Fruit fly (Drosophila melanogaster): ENCODE measurements around the gene CG2116.
A peak's percentile ranks its signal among the peaks of the same experiment; 100 is the strongest.

CG2116 gene

dm6 chrX:8087113-8087512 is 42.5 kb upstream of the CG2116 start, which contains the start of gene CG2256:
CG2256 (minus strand) TSS chrX:8087213.
- no peak for TF ChIP-seq psq (GFP tag; optimal IDR thresholded peaks at IDR 0.05)
- TF ChIP-seq dmrt93B (GFP tag; optimal IDR thresholded peaks at IDR 0.05) = no peak
- no peak for TF ChIP-seq OdsH (GFP tag; optimal IDR thresholded peaks at IDR 0.05)
- no peak for TF ChIP-seq br (GFP tag; optimal IDR thresholded peaks at IDR 0.05)
- no peak for TF ChIP-seq woc (GFP tag; optimal IDR thresholded peaks at IDR 0.05)
- no peak for TF ChIP-seq GATAd (GFP tag; optimal IDR thresholded peaks at IDR 0.05)
- no peak for TF ChIP-seq pan (optimal IDR thresholded peaks at IDR 0.05)
- TF ChIP-seq CG32264 (GFP tag; optimal IDR thresholded peaks at IDR 0.05) = no peak
- no peak for TF ChIP-seq HLH106 (tag; optimal IDR thresholded peaks at IDR 0.05)
- TF ChIP-seq h (GFP tag; optimal IDR thresholded peaks at IDR 0.05) = no peak
- no peak for TF ChIP-seq dl (GFP tag; optimal IDR thresholded peaks at IDR 0.05; ENCODE audit: insufficient read depth in 1 of 2, partially characterized antibody in 2 of 2)
- TF ChIP-seq Myc (optimal IDR thresholded peaks at IDR 0.05) = no peak
- no peak for TF ChIP-seq rgr (GFP tag; optimal IDR thresholded peaks at IDR 0.05)

- peak; percentile 91 for TF ChIP-seq brk (GFP tag; optimal IDR thresholded peaks at IDR 0.05)
- TF ChIP-seq GATAd (GFP tag; optimal IDR thresholded peaks at IDR 0.05) = peak; percentile 56
- peak; percentile 75 for TF ChIP-seq CG32264 (GFP tag; optimal IDR thresholded peaks at IDR 0.05)
- TF ChIP-seq HLH106 (tag; optimal IDR thresholded peaks at IDR 0.05) = peak; percentile 91
- no peak for TF ChIP-seq Hr78 (GFP tag; optimal IDR thresholded peaks at IDR 0.05)
- TF ChIP-seq Abd-B (GFP tag; optimal IDR thresholded peaks at IDR 0.05) = no peak
- TF ChIP-seq sv (GFP tag; optimal IDR thresholded peaks at IDR 0.05) = peak; percentile 98
- TF ChIP-seq Hr83 (GFP tag; optimal IDR thresholded peaks at IDR 0.05; ENCODE audit: poor library complexity, severe bottlenecking) = peak; percentile 11
- no peak for TF ChIP-seq usp (GFP tag; optimal IDR thresholded peaks at IDR 0.05)
- peak; percentile 95 for TF ChIP-seq ey (GFP tag; optimal IDR thresholded peaks at IDR 0.05)
- peak; percentile 93 for TF ChIP-seq psq (GFP tag; optimal IDR thresholded peaks at IDR 0.05)
- peak; percentile 32 for TF ChIP-seq CG9705 (GFP tag; optimal IDR thresholded peaks at IDR 0.05)
- peak; percentile 17 for TF ChIP-seq Vsx2 (GFP tag; optimal IDR thresholded peaks at IDR 0.05; ENCODE audit: partially characterized antibody)
- peak; percentile 20 for TF ChIP-seq dsf (GFP tag; optimal IDR thresholded peaks at IDR 0.05; ENCODE audit: borderline replicate concordance)
- TF ChIP-seq rgr (GFP tag; optimal IDR thresholded peaks at IDR 0.05) = peak; percentile 96
- TF ChIP-seq tai (GFP tag; optimal IDR thresholded peaks at IDR 0.05) = peak; percentile 78
- TF ChIP-seq fru (GFP tag; optimal IDR thresholded peaks at IDR 0.05) = peak; percentile 99
- TF ChIP-seq Dif (GFP tag; optimal IDR thresholded peaks at IDR 0.05; ENCODE audit: partially characterized antibody) = peak; percentile 66
- no peak for TF ChIP-seq CrebA (GFP tag; optimal IDR thresholded peaks at IDR 0.05; ENCODE audit: borderline replicate concordance)
- TF ChIP-seq Myc (optimal IDR thresholded peaks at IDR 0.05) = no peak
- TF ChIP-seq woc (GFP tag; optimal IDR thresholded peaks at IDR 0.05) = peak; percentile 91
- TF ChIP-seq dl (GFP tag; optimal IDR thresholded peaks at IDR 0.05; ENCODE audit: insufficient read depth in 1 of 2, partially characterized antibody in 2 of 2) = no peak
- TF ChIP-seq Jra (GFP tag; optimal IDR thresholded peaks at IDR 0.05) = peak; percentile 67
- no peak for TF ChIP-seq lola (GFP tag; optimal IDR thresholded peaks at IDR 0.05)
- no peak for TF ChIP-seq Mio (GFP tag; optimal IDR thresholded peaks at IDR 0.05)
- TF ChIP-seq jim (GFP tag; optimal IDR thresholded peaks at IDR 0.05) = no peak
- peak; percentile 93 for TF ChIP-seq br (GFP tag; optimal IDR thresholded peaks at IDR 0.05)
- TF ChIP-seq dmrt93B (GFP tag; optimal IDR thresholded peaks at IDR 0.05) = peak; percentile 88
- peak; percentile 84 for TF ChIP-seq Hnf4 (GFP tag; optimal IDR thresholded peaks at IDR 0.05)
- peak; percentile 31 to 97 for TF ChIP-seq foxo (GFP tag; optimal IDR thresholded peaks at IDR 0.05)
- TF ChIP-seq N (GFP tag; optimal IDR thresholded peaks at IDR 0.05) = no peak
- peak; percentile 34 for TF ChIP-seq Dfd (GFP tag; optimal IDR thresholded peaks at IDR 0.05)
- peak; percentile 97 for TF ChIP-seq h (GFP tag; optimal IDR thresholded peaks at IDR 0.05)
- no peak for TF ChIP-seq pan (optimal IDR thresholded peaks at IDR 0.05)
- TF ChIP-seq Sp1 (GFP tag; optimal IDR thresholded peaks at IDR 0.05) = peak; percentile 92
- peak; percentile 96 for TF ChIP-seq OdsH (GFP tag; optimal IDR thresholded peaks at IDR 0.05)
- peak; percentile 88 for TF ChIP-seq Rel (GFP tag; optimal IDR thresholded peaks at IDR 0.05)
- TF ChIP-seq Rel (tag; optimal IDR thresholded peaks at IDR 0.05) = peak; percentile 83
- TF ChIP-seq sage (GFP tag; optimal IDR thresholded peaks at IDR 0.05) = peak; percentile 94
These were observed 38.5 kb upstream of the CG2116 start for dm6 chrX:8091017-8091620.
